Worm (Caenorhabditis elegans) whole organism, young adult: ENCODE data around the gene Y22D7AL.11.
A peak's percentile ranks its signal among the peaks of the same experiment; 100 is the strongest.

Source experiments
- C17E4.6 ChIP-seq: fragments of 200-800 bp; sonication (Bioruptor generic); IDR thresholded peaks from 2 replicates; pipeline ENCODE4 v1.3.6; 2022; ENCODE audit warnings: missing genetic modification reagents, missing genetic modification characterization, missing compliant biosample characterization
- F10E7.11 ChIP-seq: sonication (generic microtip); optimal IDR thresholded peaks from 2 replicates; lab custom pipeline; 2017; ENCODE audit warnings: mild to moderate bottlenecking, missing genetic modification characterization, moderate library complexity, missing compliant biosample characterization
- F23B12.7 ChIP-seq: sonication (generic microtip); optimal IDR thresholded peaks from 2 replicates; lab custom pipeline; 2017; ENCODE audit warnings: missing genetic modification characterization, mild to moderate bottlenecking, missing compliant biosample characterization, antibody characterized with exemption, moderate library complexity; ENCODE audit not compliant: insufficient read depth
- F33H1.4 ChIP-seq: fragments of 200-800 bp; sonication (Bioruptor generic); IDR thresholded peaks from 2 replicates; pipeline ENCODE4 v1.3.6; 2022; ENCODE audit warnings: missing genetic modification reagents, missing genetic modification characterization, missing compliant biosample characterization
- F39B2.1 ChIP-seq: fragments of 200-800 bp; sonication (Bioruptor generic); IDR thresholded peaks from 2 replicates; pipeline ENCODE4 v1.3.6; 2022; ENCODE audit warnings: missing genetic modification reagents, missing genetic modification characterization, missing compliant biosample characterization
- F49E8.2 ChIP-seq: sonication (generic microtip); optimal IDR thresholded peaks from 3 replicates; lab custom pipeline; 2017; ENCODE audit warnings: missing genetic modification characterization, mild to moderate bottlenecking, missing compliant biosample characterization, antibody characterized with exemption, moderate library complexity; ENCODE audit not compliant: insufficient read depth
- F57A8.1 ChIP-seq: fragments of 200-800 bp; sonication (Bioruptor generic); optimal IDR thresholded peaks from 2 replicates; lab custom pipeline; 2018; ENCODE audit warnings: mild to moderate bottlenecking, missing genetic modification characterization, moderate library complexity, missing compliant biosample characterization
- T07F8.4 ChIP-seq: sonication (generic microtip); optimal IDR thresholded peaks from 2 replicates; lab custom pipeline; 2016; ENCODE audit warnings: mild to moderate bottlenecking, missing genetic modification characterization, moderate library complexity, missing compliant biosample characterization
- ccch-3 ChIP-seq: fragments of 200-800 bp; sonication (Bioruptor generic); optimal IDR thresholded peaks from 2 replicates; lab custom pipeline; 2018; ENCODE audit warnings: mild to moderate bottlenecking, missing genetic modification characterization, missing compliant biosample characterization
- ceh-40 ChIP-seq: fragments of 200-800 bp; sonication (Bioruptor generic); IDR thresholded peaks from 2 replicates; pipeline ENCODE4 v1.3.6; 2022; ENCODE audit warnings: missing genetic modification characterization, missing compliant biosample characterization
- ceh-91 ChIP-seq: fragments of 200-800 bp; sonication (Bioruptor generic); IDR thresholded peaks from 2 replicates; pipeline ENCODE4 v1.3.6; 2022; ENCODE audit warnings: missing genetic modification reagents, missing genetic modification characterization, missing compliant biosample characterization
- dpl-1 ChIP-seq: fragments of 150-350 bp; optimal IDR thresholded peaks from 2 replicates; lab custom pipeline; 2014; ENCODE audit warnings: missing biosample characterization, missing genetic modification reagents, missing genetic modification characterization
- efl-1 ChIP-seq: fragments of 150-350 bp; optimal IDR thresholded peaks from 2 replicates; lab custom pipeline; 2014; ENCODE audit warnings: missing biosample characterization, missing genetic modification reagents, missing genetic modification characterization
- egrh-3 ChIP-seq: fragments of 200-800 bp; sonication (Bioruptor generic); IDR thresholded peaks from 2 replicates; pipeline ENCODE4 v1.3.6; 2022; ENCODE audit warnings: missing genetic modification reagents, missing genetic modification characterization, missing compliant biosample characterization
- ekl-4 ChIP-seq: fragments of 200-800 bp; sonication (Bioruptor generic); IDR thresholded peaks from 2 replicates; pipeline ENCODE4 v1.3.6; 2022; ENCODE audit warnings: missing genetic modification reagents, missing genetic modification characterization, missing compliant biosample characterization
- hlh-12 ChIP-seq: sonication (generic microtip); optimal IDR thresholded peaks from 2 replicates; lab custom pipeline; 2016; ENCODE audit warnings: missing genetic modification characterization, missing compliant biosample characterization
- hmg-20 ChIP-seq: fragments of 200-800 bp; sonication (Bioruptor generic); IDR thresholded peaks from 2 replicates; pipeline ENCODE4 v1.3.6; 2022; ENCODE audit warnings: missing genetic modification reagents, missing genetic modification characterization, missing compliant biosample characterization
- hsf-1 ChIP-seq: fragments of 200-800 bp; sonication (Bioruptor generic); IDR thresholded peaks from 2 replicates; pipeline ENCODE4 v1.3.6; 2022; ENCODE audit warnings: missing genetic modification reagents, missing genetic modification characterization, missing compliant biosample characterization
- let-526 ChIP-seq: fragments of 200-800 bp; sonication (Bioruptor generic); IDR thresholded peaks from 2 replicates; pipeline ENCODE4 v1.3.6; 2022; ENCODE audit warnings: missing genetic modification reagents, missing genetic modification characterization, missing compliant biosample characterization
- lin-40 ChIP-seq: sonication (generic microtip); optimal IDR thresholded peaks from 2 replicates; lab custom pipeline; 2016; ENCODE audit warnings: missing genetic modification characterization, mild to moderate bottlenecking, missing compliant biosample characterization, missing genotype, missing genetic modification reagents
- lin-54 ChIP-seq: fragments of 200-800 bp; sonication (Bioruptor generic); optimal IDR thresholded peaks from 2 replicates; lab custom pipeline; 2018; ENCODE audit warnings: mild to moderate bottlenecking, missing genetic modification characterization, missing compliant biosample characterization
- madf-3 ChIP-seq: fragments of 200-800 bp; sonication (Bioruptor generic); IDR thresholded peaks from 2 replicates; pipeline ENCODE4 v1.3.6; 2022; ENCODE audit warnings: missing genetic modification reagents, missing genetic modification characterization, missing compliant biosample characterization
- madf-6 ChIP-seq: fragments of 200-800 bp; sonication (Bioruptor generic); IDR thresholded peaks from 2 replicates; pipeline ENCODE4 v1.3.6; 2022; ENCODE audit warnings: missing genetic modification reagents, missing genetic modification characterization, missing compliant biosample characterization
- madf-8 ChIP-seq: fragments of 200-800 bp; sonication (Bioruptor generic); conservative IDR thresholded peaks from 2 replicates; pipeline ENCODE4 v1.3.6; 2022; ENCODE audit warnings: missing genetic modification reagents, missing genetic modification characterization, missing compliant biosample characterization
- mcd-1 ChIP-seq: fragments of 200-800 bp; sonication (Bioruptor generic); IDR thresholded peaks from 2 replicates; pipeline ENCODE4 v1.3.6; 2022; ENCODE audit warnings: missing genetic modification reagents, missing genetic modification characterization, missing compliant biosample characterization
- mel-28 ChIP-seq: sonication (generic microtip); optimal IDR thresholded peaks from 2 replicates; lab custom pipeline; 2016; ENCODE audit warnings: borderline replicate concordance, mild to moderate bottlenecking, missing genetic modification characterization, missing compliant biosample characterization
- mxl-1 ChIP-seq: sonication (generic microtip); optimal IDR thresholded peaks from 2 replicates; lab custom pipeline; 2016; ENCODE audit warnings: missing genetic modification characterization, missing compliant biosample characterization
- rcor-1 ChIP-seq: fragments of 200-800 bp; sonication (Bioruptor generic); IDR thresholded peaks from 2 replicates; pipeline ENCODE4 v1.3.6; 2022; ENCODE audit warnings: missing genetic modification reagents, missing genetic modification characterization, missing compliant biosample characterization
- rec-8 ChIP-seq, 2 experiments: sonication (generic microtip); optimal IDR thresholded peaks; 2 replicates each; lab custom pipeline; 2016; ENCODE audit warnings: mild to moderate bottlenecking in 2 of 2, missing genetic modification characterization in 2 of 2, missing genetic modification reagents in 2 of 2, missing genotype in 2 of 2, missing biosample characterization in 1 of 2, missing compliant biosample characterization in 1 of 2, moderate library complexity in 1 of 2
- snpc-1.1 ChIP-seq: sonication (generic microtip); optimal IDR thresholded peaks from 2 replicates; lab custom pipeline; 2017; ENCODE audit warnings: missing genetic modification characterization, mild to moderate bottlenecking, missing compliant biosample characterization, antibody characterized with exemption, moderate library complexity, missing genotype, missing genetic modification reagents; ENCODE audit not compliant: insufficient read depth
- somi-1 ChIP-seq: fragments of 200-800 bp; sonication (Bioruptor generic); optimal IDR thresholded peaks from 2 replicates; lab custom pipeline; 2018; ENCODE audit warnings: mild to moderate bottlenecking, missing genetic modification characterization, missing compliant biosample characterization
- unc-62 ChIP-seq: fragments of 150-350 bp; optimal IDR thresholded peaks from 2 replicates; lab custom pipeline; 2014; ENCODE audit warnings: missing biosample characterization, missing genetic modification reagents, missing genetic modification characterization
- xnd-1 ChIP-seq: sonication (generic microtip); optimal IDR thresholded peaks from 2 replicates; lab custom pipeline; 2016; ENCODE audit warnings: missing genotype, missing genetic modification reagents, missing genetic modification characterization, missing compliant biosample characterization
- zfh-2 ChIP-seq: fragments of 200-800 bp; sonication (Bioruptor generic); conservative IDR thresholded peaks from 2 replicates; pipeline ENCODE4 v1.3.6; 2022; ENCODE audit warnings: missing genetic modification reagents, missing genetic modification characterization, missing compliant biosample characterization
- zim-3 ChIP-seq: sonication (generic microtip); optimal IDR thresholded peaks from 2 replicates; lab custom pipeline; 2017; ENCODE audit warnings: mild to moderate bottlenecking, missing genetic modification characterization, moderate library complexity, missing compliant biosample characterization
- ztf-6 ChIP-seq: fragments of 200-800 bp; sonication (Bioruptor generic); IDR thresholded peaks from 2 replicates; pipeline ENCODE4 v1.3.6; 2022; ENCODE audit warnings: missing genetic modification reagents, missing genetic modification characterization, missing compliant biosample characterization

Y22D7AL.11 gene

DNA sequence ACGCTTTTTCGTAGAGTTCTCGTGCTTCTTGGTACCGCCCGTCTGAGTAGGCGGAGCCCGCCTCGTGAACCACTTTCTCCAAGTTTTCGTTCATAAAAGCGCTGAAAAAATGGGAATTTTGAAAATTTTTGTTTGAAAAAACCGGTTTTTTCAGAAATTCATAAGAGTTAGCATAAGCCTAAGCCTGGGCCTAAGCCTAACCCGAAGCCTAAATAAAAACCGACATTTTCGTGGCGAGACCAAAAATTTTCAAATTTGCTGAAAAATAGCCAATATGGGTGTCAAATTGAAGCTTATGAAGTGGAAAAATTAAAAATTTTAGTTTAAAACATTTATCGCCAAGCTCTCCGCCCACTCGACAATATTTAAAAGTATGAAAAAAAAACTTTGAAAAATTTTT is 20.2 kb downstream of the Y22D7AL.11 start, which contains the start of gene Y22D7AL.9:
Gene Y22D7AL.9, minus strand, starts transcription at position 101 of the 400 bp plus-strand sequence.
- TF ChIP-seq hlh-12 (tag; lab: Kevin White, UChicago), result no peak
- no peak for TF ChIP-seq let-526 (GFP tag; lab: Robert Waterston, UW)
- TF ChIP-seq zfh-2 (GFP tag; lab: Robert Waterston, UW), result no peak
- no peak for TF ChIP-seq lin-54 (GFP tag; lab: Kevin White, UChicago)
- no peak for TF ChIP-seq somi-1 (GFP tag; lab: Kevin White, UChicago)
- TF ChIP-seq F10E7.11 (tag; lab: Kevin White, UChicago), result no peak
- TF ChIP-seq zim-3 (tag; lab: Kevin White, UChicago), result no peak
- TF ChIP-seq ztf-6, result no peak
- no peak for TF ChIP-seq F49E8.2
- no peak for TF ChIP-seq rec-8 (tag; optimal IDR thresholded peaks at IDR 0.05; lab: Kevin White, UChicago)
- no peak for TF ChIP-seq dpl-1 (GFP tag; lab: Kevin White, UChicago)
- TF ChIP-seq egrh-3 (GFP tag; lab: Robert Waterston, UW), result no peak
- no peak for TF ChIP-seq F23B12.7 (tag; lab: Kevin White, UChicago)
- TF ChIP-seq F39B2.1 (GFP tag; lab: Robert Waterston, UW), result no peak
- TF ChIP-seq mxl-1, result no peak
- TF ChIP-seq snpc-1.1 (tag; lab: Kevin White, UChicago), result no peak
- no peak for TF ChIP-seq hmg-20 (GFP tag; lab: Robert Waterston, UW)

DNA sequence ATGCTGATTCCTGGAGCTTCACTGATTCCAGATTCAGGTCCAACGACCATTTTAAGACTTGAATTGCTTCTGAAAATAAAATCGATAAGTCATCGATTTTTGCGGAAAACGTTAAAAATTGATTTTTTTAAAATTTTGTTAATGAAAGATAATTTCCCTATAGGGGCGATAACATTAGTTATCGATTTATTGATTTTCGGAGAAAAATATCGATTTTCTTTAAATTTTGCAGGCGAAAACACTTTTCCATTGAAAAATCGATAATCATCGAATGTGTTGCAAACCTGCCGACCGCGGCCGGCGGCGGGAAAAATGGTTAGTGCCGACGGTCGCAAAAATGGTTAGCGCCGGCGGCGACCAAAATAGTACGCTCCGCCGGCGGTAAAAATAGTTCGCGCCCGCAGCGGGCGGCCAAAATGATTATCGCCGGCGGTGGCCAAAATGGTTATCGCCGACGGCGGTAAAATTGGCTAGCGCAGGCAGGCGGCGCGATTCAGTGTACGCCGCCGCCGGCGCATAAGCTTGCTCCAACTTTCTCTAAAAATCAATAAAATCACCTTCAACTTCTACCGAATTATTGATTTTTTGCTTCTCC is 21.1 kb downstream of the Y22D7AL.11 start:
- TF ChIP-seq unc-62 (GFP tag; lab: Kevin White, UChicago) (no peak), mel-28 (tag; lab: Kevin White, UChicago) (no peak), madf-8 (GFP tag; lab: Robert Waterston, UW) (peak; percentile 59), zfh-2 (GFP tag; lab: Robert Waterston, UW) (peak; percentile 62; the same call in 1 of the 2 replicates), madf-3 (GFP tag; lab: Robert Waterston, UW) (0 out of 2 replicates have a peak, but pooled peaks have one; percentile 54), efl-1 (peak; percentile 75), ceh-91 (GFP tag; lab: Robert Waterston, UW) (0 out of 2 replicates have a peak, but pooled peaks have one; percentile 26), madf-6 (GFP tag; lab: Robert Waterston, UW) (peak; percentile 85), lin-40 (tag; lab: Kevin White, UChicago) (no peak), ekl-4 (GFP tag; lab: Robert Waterston, UW) (0 out of 2 replicates have a peak, but pooled peaks have one; percentile 14), F57A8.1 (GFP tag; lab: Kevin White, UChicago) (no peak), F33H1.4 (GFP tag; lab: Robert Waterston, UW) (no peak), xnd-1 (no peak), hsf-1 (GFP tag; lab: Robert Waterston, UW) (peak; percentile 68), C17E4.6 (GFP tag; lab: Robert Waterston, UW) (0 out of 2 replicates have a peak, but pooled peaks have one; percentile 24)

DNA sequence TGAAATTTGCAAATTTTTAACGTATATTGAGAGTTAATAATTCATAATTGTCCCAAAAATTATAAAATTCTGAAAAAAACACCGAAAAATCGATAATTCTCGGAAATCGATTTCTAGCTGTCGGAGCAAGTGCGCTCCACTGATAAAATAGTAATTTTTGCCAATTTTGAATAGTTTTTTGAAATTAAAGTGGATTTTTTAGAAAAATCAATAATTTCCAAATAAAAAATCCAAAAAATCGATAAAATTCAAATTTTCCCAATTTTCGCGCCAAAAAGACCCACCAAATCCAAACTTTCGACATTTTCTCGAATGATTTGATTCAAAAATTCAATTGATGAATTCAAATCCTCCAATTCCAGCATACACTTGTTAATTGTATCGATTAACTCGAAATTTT is 23.2 kb downstream of the Y22D7AL.11 start:
- TF ChIP-seq mcd-1 (GFP tag; lab: Robert Waterston, UW) (peak; percentile 27; the same call in 1 of the 2 replicates), rcor-1 (GFP tag; lab: Robert Waterston, UW) (no peak), snpc-1.1 (tag; lab: Kevin White, UChicago) (no peak), T07F8.4 (tag; lab: Kevin White, UChicago) (no peak), ceh-40 (no peak), ccch-3 (GFP tag; lab: Kevin White, UChicago) (no peak)
